Fruit fly (Drosophila melanogaster): ENCODE results near the gene zye.
A peak's percentile ranks its signal among the peaks of the same experiment; 100 is the strongest.

The zye gene

DNA sequence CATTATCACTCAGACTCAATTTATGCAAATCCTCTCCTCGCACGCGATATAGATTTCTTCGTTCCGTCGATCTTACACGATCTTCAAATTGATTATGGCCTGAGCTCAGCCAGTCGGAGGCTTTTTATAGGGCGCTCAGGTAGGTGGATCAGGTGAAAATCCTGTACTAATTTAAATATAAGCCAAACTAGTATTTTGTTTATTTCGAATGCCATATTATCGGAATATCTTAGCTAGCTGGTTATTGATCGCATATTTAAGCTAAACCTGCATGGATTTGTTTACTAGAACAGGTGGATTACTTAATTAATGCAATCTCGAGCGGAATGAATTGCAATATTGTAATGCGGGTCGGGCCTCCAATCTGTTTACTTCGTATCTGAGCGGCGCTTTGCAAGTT is 26.4 kb downstream of the zye start, which contains the start of gene Hpd:
Gene Hpd (minus strand): TSS at position 101 of the 400 bp plus-strand sequence.
- no peak for TF ChIP-seq ovo (GFP tag; optimal IDR thresholded peaks at IDR 0.05)
- no peak for TF ChIP-seq pad (GFP tag; optimal IDR thresholded peaks at IDR 0.05)
- no peak for TF ChIP-seq kay (GFP tag; ENCODE audit: borderline replicate concordance)
- TF ChIP-seq CG1620 (GFP tag; optimal IDR thresholded peaks at IDR 0.05), result no peak
- TF ChIP-seq Mnt (GFP tag; optimal IDR thresholded peaks at IDR 0.05), result no peak

- TF ChIP-seq ovo (GFP tag; optimal IDR thresholded peaks at IDR 0.05) (no peak), CG5204 (GFP tag; optimal IDR thresholded peaks at IDR 0.05) (no peak), cic (GFP tag; optimal IDR thresholded peaks at IDR 0.05) (no peak), Hr96 (GFP tag; optimal IDR thresholded peaks at IDR 0.05) (no peak), Clk (GFP tag; optimal IDR thresholded peaks at IDR 0.05) (no peak), CG7101 (tag; optimal IDR thresholded peaks at IDR 0.05) (no peak), kay (GFP tag; ENCODE audit: borderline replicate concordance) (no peak), bab1 (GFP tag; optimal IDR thresholded peaks at IDR 0.05) (no peak), CG33017 (tag; optimal IDR thresholded peaks at IDR 0.05) (no peak), CG11617 (GFP tag; optimal IDR thresholded peaks at IDR 0.05) (no peak)
These were observed 27.6 kb downstream of the zye start for dm6 chr3L:20440902-20441429.

dm6 chr3L:20441632-20442469 is 28.4 kb downstream of the zye start, which contains the start of gene CG5910:
TSS of gene CG5910 (plus strand) at chr3L:20442419.
- TF ChIP-seq CG14711 (tag; optimal IDR thresholded peaks at IDR 0.05) (peak; percentile 18), kay (GFP tag; ENCODE audit: borderline replicate concordance) (no peak), CG1620 (GFP tag; optimal IDR thresholded peaks at IDR 0.05) (no peak), CG7045 (GFP tag; optimal IDR thresholded peaks at IDR 0.05) (peak; percentile 7)

- TF ChIP-seq CG12768 (GFP tag; optimal IDR thresholded peaks at IDR 0.05) (no peak), pad (GFP tag; optimal IDR thresholded peaks at IDR 0.05) (no peak), tj (GFP tag; optimal IDR thresholded peaks at IDR 0.05) (no peak), CG14711 (tag; optimal IDR thresholded peaks at IDR 0.05) (no peak), CG7101 (tag; optimal IDR thresholded peaks at IDR 0.05) (no peak), kay (GFP tag; ENCODE audit: borderline replicate concordance) (no peak)
These were observed 29.4 kb downstream of the zye start for dm6 chr3L:20442674-20443313.

DNA sequence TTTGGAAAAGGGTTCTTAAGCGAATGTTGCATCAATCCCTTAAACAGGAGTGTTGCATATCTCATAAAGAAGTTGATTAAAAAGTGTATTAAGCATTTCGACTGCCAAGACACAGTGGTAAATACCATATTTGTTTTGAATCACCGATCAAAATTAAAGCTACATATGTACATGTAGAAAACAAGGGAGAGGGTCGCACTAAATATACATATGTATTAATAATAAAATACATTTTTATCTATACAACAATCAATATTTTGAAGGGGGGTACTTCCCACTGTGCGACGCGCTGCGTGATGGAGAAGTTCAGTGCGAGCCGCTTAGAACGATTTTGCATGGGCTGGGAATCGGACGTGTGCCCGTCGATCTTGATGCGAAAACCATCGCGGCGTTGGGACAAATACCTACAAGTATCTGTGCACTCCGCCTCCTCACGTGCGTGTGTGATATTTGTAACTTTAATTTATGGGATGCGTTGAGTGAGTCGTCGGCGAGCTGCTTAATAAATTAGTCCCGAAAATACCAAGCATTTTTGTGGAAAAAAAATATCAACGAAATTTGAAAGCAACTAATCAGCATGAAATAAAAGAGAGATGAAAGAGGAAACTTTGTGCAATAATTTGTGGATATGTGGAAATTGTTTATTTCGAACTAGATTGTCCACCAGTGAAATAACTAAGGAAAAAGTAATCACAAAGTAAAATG is 31.6 kb downstream of the zye start:
- peak; percentile 41 for TF ChIP-seq tj (GFP tag; optimal IDR thresholded peaks at IDR 0.05)
- TF ChIP-seq CG12768 (GFP tag; optimal IDR thresholded peaks at IDR 0.05), result peak; percentile 91
- peak; percentile 86 for TF ChIP-seq kay (GFP tag; ENCODE audit: borderline replicate concordance)
- TF ChIP-seq toe (GFP tag; optimal IDR thresholded peaks at IDR 0.05), result peak; percentile 8
- TF ChIP-seq Hr96 (GFP tag; optimal IDR thresholded peaks at IDR 0.05), result peak; percentile 61
- peak; percentile 18 for TF ChIP-seq CG1620 (GFP tag; optimal IDR thresholded peaks at IDR 0.05)
- TF ChIP-seq ovo (GFP tag; optimal IDR thresholded peaks at IDR 0.05), result no peak
- peak; percentile 89 for TF ChIP-seq CG33017 (tag; optimal IDR thresholded peaks at IDR 0.05)
- TF ChIP-seq CG7045 (GFP tag; optimal IDR thresholded peaks at IDR 0.05), result peak; percentile 76
- no peak for TF ChIP-seq cnc (optimal IDR thresholded peaks at IDR 0.05)
- peak; percentile 49 for TF ChIP-seq Clk (GFP tag; optimal IDR thresholded peaks at IDR 0.05)
- peak; percentile 68 for TF ChIP-seq bab1 (GFP tag; optimal IDR thresholded peaks at IDR 0.05)
- peak; percentile 90 for TF ChIP-seq CG7101 (tag; optimal IDR thresholded peaks at IDR 0.05)
- TF ChIP-seq CG11617 (GFP tag; optimal IDR thresholded peaks at IDR 0.05), result peak; percentile 88
- TF ChIP-seq Crg-1 (GFP tag; optimal IDR thresholded peaks at IDR 0.05), result peak; percentile 3
- peak; percentile 32 for TF ChIP-seq CG5204 (GFP tag; optimal IDR thresholded peaks at IDR 0.05)
- peak; percentile 57 for TF ChIP-seq Mnt (GFP tag; optimal IDR thresholded peaks at IDR 0.05)
- TF ChIP-seq pad (GFP tag; optimal IDR thresholded peaks at IDR 0.05), result peak; percentile 41
- peak; percentile 9 for TF ChIP-seq cic (GFP tag; optimal IDR thresholded peaks at IDR 0.05)
- peak; percentile 85 for TF ChIP-seq CG14711 (tag; optimal IDR thresholded peaks at IDR 0.05)

- TF ChIP-seq Mnt (GFP tag; optimal IDR thresholded peaks at IDR 0.05) (peak; percentile 34), toe (GFP tag; optimal IDR thresholded peaks at IDR 0.05) (no peak), CG5204 (GFP tag; optimal IDR thresholded peaks at IDR 0.05) (no peak), Clk (GFP tag; optimal IDR thresholded peaks at IDR 0.05) (no peak), CG33017 (tag; optimal IDR thresholded peaks at IDR 0.05) (no peak), pad (GFP tag; optimal IDR thresholded peaks at IDR 0.05) (no peak), CG7101 (tag; optimal IDR thresholded peaks at IDR 0.05) (no peak), cic (GFP tag; optimal IDR thresholded peaks at IDR 0.05) (peak; percentile 36), ovo (GFP tag; optimal IDR thresholded peaks at IDR 0.05) (no peak), CG7045 (GFP tag; optimal IDR thresholded peaks at IDR 0.05) (no peak), kay (GFP tag; ENCODE audit: borderline replicate concordance) (no peak)
These were observed 32.6 kb downstream of the zye start for dm6 chr3L:20446030-20446429.

Measured in whole organism, adult.